Worm (Caenorhabditis elegans) whole organism, L3 larva: ENCODE data around the gene F27C8.2.

Source experiments
- R02D3.7 ChIP-seq: fragments of 150-350 bp; optimal IDR thresholded peaks from 2 replicates; lab custom pipeline; 2014; ENCODE audit warnings: missing biosample characterization, missing genetic modification characterization
- aly-2 ChIP-seq: fragments of 150-350 bp; optimal IDR thresholded peaks from 2 replicates; lab custom pipeline; 2014; ENCODE audit warnings: missing biosample characterization, missing genetic modification characterization
- ceh-16 ChIP-seq: sonication (generic microtip); optimal IDR thresholded peaks from 2 replicates; lab custom pipeline; 2017; ENCODE audit warnings: missing biosample characterization, missing genetic modification characterization
- ceh-28 ChIP-seq: fragments of 150-350 bp; optimal IDR thresholded peaks from 2 replicates; lab custom pipeline; 2014; ENCODE audit warnings: missing biosample characterization, missing genetic modification reagents, missing genetic modification characterization
- ceh-82 ChIP-seq: fragments of 150-350 bp; optimal IDR thresholded peaks from 2 replicates; lab custom pipeline; 2014; ENCODE audit warnings: missing biosample characterization, missing genetic modification characterization
- ceh-9 ChIP-seq: sonication (generic microtip); optimal IDR thresholded peaks from 2 replicates; lab custom pipeline; 2018; ENCODE audit warnings: missing biosample characterization, missing genetic modification characterization
- daf-12 ChIP-seq: fragments of 150-350 bp; optimal IDR thresholded peaks from 2 replicates; lab custom pipeline; 2014; ENCODE audit warnings: missing biosample characterization, missing genetic modification reagents, missing genetic modification characterization
- egl-27 ChIP-seq: sonication (generic microtip); optimal IDR thresholded peaks from 4 replicates; lab custom pipeline; 2017; ENCODE audit warnings: missing biosample characterization, missing genetic modification reagents, missing genetic modification characterization
- egl-5 ChIP-seq: fragments of 150-350 bp; optimal IDR thresholded peaks from 2 replicates; lab custom pipeline; 2017; ENCODE audit warnings: missing biosample characterization, missing genetic modification reagents, missing genetic modification characterization, inconsistent platforms
- elt-1 ChIP-seq: fragments of 150-350 bp; optimal IDR thresholded peaks from 2 replicates; lab custom pipeline; 2014; ENCODE audit warnings: missing biosample characterization, missing genetic modification characterization
- elt-2 ChIP-seq: sonication (generic microtip); optimal IDR thresholded peaks from 2 replicates; lab custom pipeline; 2016; ENCODE audit warnings: missing genetic modification reagents, mild to moderate bottlenecking, missing genetic modification characterization, missing compliant biosample characterization
- elt-3 ChIP-seq, 3 experiments: fragments of 150-350 bp in 1 of 3; sonication (generic microtip) in 2 of 3; optimal IDR thresholded peaks; 2 replicates in 2 of 3; 4 replicates in 1 of 3; lab custom pipeline; 2014 to 2017; ENCODE audit warnings: missing biosample characterization in 3 of 3, missing genetic modification characterization in 3 of 3
- eor-1 ChIP-seq, 2 experiments: fragments of 150-350 bp; optimal IDR thresholded peaks; 2 replicates each; lab custom pipeline; 2014 to 2018; ENCODE audit warnings: missing biosample characterization in 2 of 2, missing genetic modification characterization in 2 of 2
- fkh-10 ChIP-seq: sonication (generic microtip); optimal IDR thresholded peaks from 2 replicates; lab custom pipeline; 2017; ENCODE audit warnings: missing biosample characterization, missing genetic modification reagents, missing genetic modification characterization
- fos-1 ChIP-seq: fragments of 150-350 bp; optimal IDR thresholded peaks from 2 replicates; lab custom pipeline; 2014; ENCODE audit warnings: missing biosample characterization, missing genetic modification characterization
- hmg-11 ChIP-seq: sonication (generic microtip); optimal IDR thresholded peaks from 2 replicates; lab custom pipeline; 2016; ENCODE audit warnings: missing genetic modification characterization, missing compliant biosample characterization
- jun-1 ChIP-seq: fragments of 150-350 bp; optimal IDR thresholded peaks from 2 replicates; lab custom pipeline; 2014; ENCODE audit warnings: missing biosample characterization, missing genetic modification reagents, missing genetic modification characterization
- lin-15B ChIP-seq: fragments of 150-350 bp; optimal IDR thresholded peaks from 2 replicates; lab custom pipeline; 2014; ENCODE audit warnings: missing biosample characterization, missing genetic modification characterization
- lin-39 ChIP-seq: fragments of 150-350 bp; optimal IDR thresholded peaks from 2 replicates; lab custom pipeline; 2018; ENCODE audit warnings: missing biosample characterization, missing genetic modification reagents, missing genetic modification characterization
- lsy-12 ChIP-seq: sonication (generic microtip); optimal IDR thresholded peaks from 2 replicates; lab custom pipeline; 2016; ENCODE audit warnings: mild to moderate bottlenecking, missing genetic modification characterization, missing compliant biosample characterization
- mdl-1 ChIP-seq: fragments of 150-350 bp; optimal IDR thresholded peaks from 2 replicates; lab custom pipeline; 2014; ENCODE audit warnings: missing biosample characterization, missing genetic modification characterization
- nfya-1 ChIP-seq: sonication (generic microtip); optimal IDR thresholded peaks from 2 replicates; lab custom pipeline; 2017; ENCODE audit warnings: missing genetic modification characterization, mild to moderate bottlenecking, missing compliant biosample characterization, antibody characterized with exemption, moderate library complexity; ENCODE audit not compliant: insufficient read depth
- nhr-11 ChIP-seq: fragments of 150-350 bp; optimal IDR thresholded peaks from 2 replicates; lab custom pipeline; 2014; ENCODE audit warnings: missing biosample characterization, missing genetic modification characterization
- nhr-12 ChIP-seq: fragments of 150-350 bp; optimal IDR thresholded peaks from 2 replicates; lab custom pipeline; 2014; ENCODE audit warnings: missing biosample characterization, missing genetic modification characterization
- nhr-23 ChIP-seq: fragments of 150-350 bp; optimal IDR thresholded peaks from 2 replicates; lab custom pipeline; 2014; ENCODE audit warnings: missing biosample characterization, missing genetic modification reagents, missing genetic modification characterization
- nhr-237 ChIP-seq: fragments of 150-350 bp; optimal IDR thresholded peaks from 2 replicates; lab custom pipeline; 2014; ENCODE audit warnings: missing biosample characterization, missing genetic modification characterization
- nhr-28 ChIP-seq: fragments of 150-350 bp; optimal IDR thresholded peaks from 2 replicates; lab custom pipeline; 2014; ENCODE audit warnings: missing biosample characterization, missing genetic modification characterization
- nhr-43 ChIP-seq: sonication (generic microtip); optimal IDR thresholded peaks from 2 replicates; lab custom pipeline; 2016; ENCODE audit warnings: mild to moderate bottlenecking, missing genetic modification characterization, missing compliant biosample characterization; ENCODE audit not compliant: poor library complexity, severe bottlenecking
- nhr-77 ChIP-seq: fragments of 150-350 bp; optimal IDR thresholded peaks from 2 replicates; lab custom pipeline; 2014; ENCODE audit warnings: missing biosample characterization, missing genetic modification characterization
- pha-4 ChIP-seq: fragments of 150-350 bp; optimal IDR thresholded peaks from 2 replicates; lab custom pipeline; 2014; ENCODE audit warnings: missing biosample characterization, missing genetic modification reagents, missing genetic modification characterization
- pqm-1 ChIP-seq: fragments of 150-350 bp; optimal IDR thresholded peaks from 2 replicates; lab custom pipeline; 2017; ENCODE audit warnings: missing biosample characterization, missing genetic modification characterization, inconsistent platforms
- snpc-4 ChIP-seq: fragments of 150-350 bp; optimal IDR thresholded peaks from 2 replicates; lab custom pipeline; 2014; ENCODE audit warnings: missing biosample characterization, missing genetic modification characterization
- tbx-2 ChIP-seq: sonication (generic microtip); optimal IDR thresholded peaks from 2 replicates; lab custom pipeline; 2016; ENCODE audit warnings: mild to moderate bottlenecking, missing genetic modification characterization, missing compliant biosample characterization
- unc-62 ChIP-seq: fragments of 150-350 bp; sonication (generic microtip); optimal IDR thresholded peaks from 4 replicates; lab custom pipeline; 2014; ENCODE audit warnings: missing biosample characterization, missing genetic modification reagents, missing genetic modification characterization
- zag-1 ChIP-seq: fragments of 150-350 bp; optimal IDR thresholded peaks from 2 replicates; lab custom pipeline; 2014; ENCODE audit warnings: missing biosample characterization, missing genetic modification characterization
- ztf-11 ChIP-seq: fragments of 150-350 bp; optimal IDR thresholded peaks from 2 replicates; lab custom pipeline; 2014; ENCODE audit warnings: missing biosample characterization, missing genetic modification characterization
- ztf-4 ChIP-seq: fragments of 150-350 bp; optimal IDR thresholded peaks from 2 replicates; lab custom pipeline; 2014; ENCODE audit warnings: missing biosample characterization, missing genetic modification characterization

F27C8.2 gene

ce11 chrIV:9624977-9625376, 28.8 kb downstream of the F27C8.2 start, which contains the start of gene W09C2.10:
Gene W09C2.10 (minus strand): TSS chrIV:9625077.
- TF ChIP-seq daf-12 (tag; lab: Kevin White, UChicago), result no peak
- TF ChIP-seq nhr-237 (tag; lab: Kevin White, UChicago), result no peak
- no peak for TF ChIP-seq ceh-28 (tag; lab: Kevin White, UChicago)
- TF ChIP-seq ztf-11, result no peak
- no peak for TF ChIP-seq lsy-12 (tag; lab: Kevin White, UChicago)
- TF ChIP-seq lin-15B (tag; lab: Kevin White, UChicago), result no peak

- TF ChIP-seq unc-62 (GFP tag; lab: Kevin White, UChicago) (no peak), tbx-2 (tag; lab: Kevin White, UChicago) (no peak), nhr-11 (tag; lab: Kevin White, UChicago) (no peak), ztf-4 (tag; lab: Kevin White, UChicago) (no peak), elt-3 (tag; optimal IDR thresholded peaks at IDR 0.05; lab: Kevin White, UChicago) (no peak), elt-2 (tag; lab: Kevin White, UChicago) (peak; percentile 30), hmg-11 (tag; lab: Kevin White, UChicago) (no peak), jun-1 (tag; lab: Kevin White, UChicago) (peak; percentile 29), lin-39 (no peak), nhr-23 (tag; lab: Kevin White, UChicago) (peak; percentile 6)
Observed at ce11 chrIV:9625829-9626228, 29.7 kb downstream of the F27C8.2 start.

- TF ChIP-seq egl-27 (tag; lab: Kevin White, UChicago) (no peak), snpc-4 (tag; lab: Kevin White, UChicago) (no peak), nhr-28 (tag; lab: Kevin White, UChicago) (no peak), mdl-1 (tag; lab: Kevin White, UChicago) (no peak), fkh-10 (GFP tag; lab: Kevin White, UChicago) (no peak), tbx-2 (tag; lab: Kevin White, UChicago) (no peak), pha-4 (tag; lab: Kevin White, UChicago) (no peak), ceh-16 (tag; lab: Kevin White, UChicago) (no peak), hmg-11 (tag; lab: Kevin White, UChicago) (no peak), nfya-1 (tag; lab: Kevin White, UChicago) (no peak), ceh-82 (tag; lab: Kevin White, UChicago) (no peak), pqm-1 (tag; lab: Kevin White, UChicago) (no peak), R02D3.7 (tag; lab: Kevin White, UChicago) (no peak), fos-1 (no peak), nhr-11 (tag; lab: Kevin White, UChicago) (no peak), jun-1 (tag; lab: Kevin White, UChicago) (no peak)
- TF ChIP-seq, all 47 proteins: peak for 0
Observed at ce11 chrIV:9627033-9627432, 30.9 kb downstream of the F27C8.2 start.

ce11 chrIV:9631579-9631978, 35.4 kb downstream of the F27C8.2 start:
- TF ChIP-seq egl-5 (tag; lab: Kevin White, UChicago) (no peak), nhr-237 (tag; lab: Kevin White, UChicago) (no peak), ceh-16 (tag; lab: Kevin White, UChicago) (no peak), nhr-77 (tag; lab: Kevin White, UChicago) (no peak), pqm-1 (tag; lab: Kevin White, UChicago) (no peak), elt-1 (tag; lab: Kevin White, UChicago) (no peak), nhr-23 (tag; lab: Kevin White, UChicago) (peak; percentile 20), aly-2 (no peak)

- TF ChIP-seq unc-62 (GFP tag; lab: Kevin White, UChicago), result no peak
- no peak for TF ChIP-seq ceh-28 (tag; lab: Kevin White, UChicago)
- no peak for TF ChIP-seq nhr-12 (tag; lab: Kevin White, UChicago)
- TF ChIP-seq elt-3 (tag; optimal IDR thresholded peaks at IDR 0.05; lab: Kevin White, UChicago), result no peak
- no peak for TF ChIP-seq eor-1 (tag; optimal IDR thresholded peaks at IDR 0.05; lab: Kevin White, UChicago)
- TF ChIP-seq ztf-11, result no peak
- TF ChIP-seq pqm-1 (tag; lab: Kevin White, UChicago), result no peak
- no peak for TF ChIP-seq lin-39
- no peak for TF ChIP-seq zag-1 (tag; lab: Kevin White, UChicago)
- no peak for TF ChIP-seq pha-4 (tag; lab: Kevin White, UChicago)
- TF ChIP-seq jun-1 (tag; lab: Kevin White, UChicago), result no peak
- no peak for TF ChIP-seq hmg-11 (tag; lab: Kevin White, UChicago)
- TF ChIP-seq egl-5 (tag; lab: Kevin White, UChicago), result no peak
- TF ChIP-seq R02D3.7 (tag; lab: Kevin White, UChicago), result no peak
- TF ChIP-seq nhr-28 (tag; lab: Kevin White, UChicago), result no peak
- TF ChIP-seq nhr-43, result no peak
- no peak for TF ChIP-seq ceh-9 (tag; lab: Kevin White, UChicago)
Observed at ce11 chrIV:9632094-9632493, 35.9 kb downstream of the F27C8.2 start.
